Worm (Caenorhabditis elegans): ENCODE results near the gene cest-16.

Gene cest-16

ce11 chrX:6255561-6255960 is 44.2 kb upstream of the cest-16 start (continued):
- TF ChIP-seq hlh-11 (tag; optimal IDR thresholded peaks at IDR 0.05), result peak; percentile 99
- no peak for TF ChIP-seq lin-15B (tag; optimal IDR thresholded peaks at IDR 0.05)
- peak; percentile 96 for TF ChIP-seq dmd-6 (GFP tag; IDR thresholded peaks at IDR 0.05)
- TF ChIP-seq zag-1 (tag; optimal IDR thresholded peaks at IDR 0.05), result no peak
- peak; percentile 38 for TF ChIP-seq ztf-7 (tag; optimal IDR thresholded peaks at IDR 0.05)
- TF ChIP-seq gei-8 (GFP tag; optimal IDR thresholded peaks at IDR 0.05), result peak; percentile 69
- TF ChIP-seq mxl-3 (GFP tag; optimal IDR thresholded peaks at IDR 0.05), result peak; percentile 92

- TF ChIP-seq F49E8.2 (tag; optimal IDR thresholded peaks at IDR 0.05; ENCODE audit: borderline replicate concordance), result no peak
- no peak for TF ChIP-seq lin-15B (tag; optimal IDR thresholded peaks at IDR 0.05)
- no peak for TF ChIP-seq nhr-102 (tag; optimal IDR thresholded peaks at IDR 0.05)
- TF ChIP-seq tra-1 (GFP tag; IDR thresholded peaks at IDR 0.05), result 0 out of 2 replicates have a peak, but pooled peaks have one; percentile 35
- TF ChIP-seq lim-7 (GFP tag; IDR thresholded peaks at IDR 0.05), result no peak
- TF ChIP-seq ceh-20 (GFP tag; IDR thresholded peaks at IDR 0.05), result no peak
- no peak for TF ChIP-seq aly-2 (tag; optimal IDR thresholded peaks at IDR 0.05)
- TF ChIP-seq Y105C5A.15 (GFP tag; IDR thresholded peaks at IDR 0.05), result no peak
- TF ChIP-seq nhr-10 (tag; optimal IDR thresholded peaks at IDR 0.05), result no peak
- peak; percentile 80 for TF ChIP-seq dmd-6 (GFP tag; IDR thresholded peaks at IDR 0.05)
- no peak for TF ChIP-seq D1046.2 (GFP tag; IDR thresholded peaks at IDR 0.05)
- no peak for TF ChIP-seq mxl-2 (GFP tag; conservative IDR thresholded peaks at IDR 0.05)
- peak in 1 of 2 experiments; percentile 56 for TF ChIP-seq unc-62 (GFP tag; optimal IDR thresholded peaks at IDR 0.05 in 1 of 2)
- no peak for TF ChIP-seq unc-62 (tag; optimal IDR thresholded peaks at IDR 0.05)
- TF ChIP-seq lin-29 (GFP tag; IDR thresholded peaks at IDR 0.05), result no peak
- peak; percentile 35 for TF ChIP-seq nhr-77 (tag; optimal IDR thresholded peaks at IDR 0.05)
- no peak for TF ChIP-seq unc-130 (GFP tag; optimal IDR thresholded peaks at IDR 0.05)
- TF ChIP-seq gei-8 (GFP tag; optimal IDR thresholded peaks at IDR 0.05), result no peak
- no peak for TF ChIP-seq Y75B8A.6 (GFP tag; IDR thresholded peaks at IDR 0.05)
- TF ChIP-seq R02D3.7 (tag; optimal IDR thresholded peaks at IDR 0.05), result no peak
- no peak for TF ChIP-seq nhr-76 (tag; optimal IDR thresholded peaks at IDR 0.05)
- no peak for TF ChIP-seq set-16 (GFP tag; IDR thresholded peaks at IDR 0.05)
- TF ChIP-seq nhr-42 (GFP tag; IDR thresholded peaks at IDR 0.05), result no peak
- no peak for TF ChIP-seq ceh-44 (GFP tag; IDR thresholded peaks at IDR 0.05)
- TF ChIP-seq pqm-1 (tag; optimal IDR thresholded peaks at IDR 0.05), result peak; percentile 62
- TF ChIP-seq duxl-1 (tag; optimal IDR thresholded peaks at IDR 0.05; ENCODE audit: poor library complexity), result no peak
- TF ChIP-seq zfp-3 (GFP tag; conservative IDR thresholded peaks at IDR 0.05), result no peak
- TF ChIP-seq unc-39 (tag; optimal IDR thresholded peaks at IDR 0.05), result no peak
- TF ChIP-seq nhr-25 (tag; optimal IDR thresholded peaks at IDR 0.05; ENCODE audit: borderline replicate concordance, insufficient read depth), result no peak
- no peak for TF ChIP-seq jun-1 (tag; optimal IDR thresholded peaks at IDR 0.05)
- TF ChIP-seq lin-38 (GFP tag; IDR thresholded peaks at IDR 0.05), result no peak
- no peak for TF ChIP-seq rbr-2 (tag; optimal IDR thresholded peaks at IDR 0.05)
- TF ChIP-seq sdz-12 (GFP tag; optimal IDR thresholded peaks at IDR 0.05), result no peak
- no peak for TF ChIP-seq nhr-6 (tag; optimal IDR thresholded peaks at IDR 0.05)
- peak; percentile 63 for TF ChIP-seq hlh-11 (tag; optimal IDR thresholded peaks at IDR 0.05)
- no peak for TF ChIP-seq egl-27 (tag; optimal IDR thresholded peaks at IDR 0.05)
- peak; percentile 59 for TF ChIP-seq hlh-30 (tag; optimal IDR thresholded peaks at IDR 0.05; ENCODE audit: insufficient read depth)
- TF ChIP-seq Y48G9A.11 (GFP tag; IDR thresholded peaks at IDR 0.05), result no peak
- TF ChIP-seq vab-7 (GFP tag; IDR thresholded peaks at IDR 0.05), result no peak
- TF ChIP-seq dve-1 (tag; optimal IDR thresholded peaks at IDR 0.05; ENCODE audit: insufficient read depth), result peak; percentile 74
- peak; percentile 64 for TF ChIP-seq nhr-28 (tag; optimal IDR thresholded peaks at IDR 0.05)
- no peak for TF ChIP-seq mep-1 (tag; optimal IDR thresholded peaks at IDR 0.05)
- TF ChIP-seq F26F4.8 (GFP tag; conservative IDR thresholded peaks at IDR 0.05), result no peak
- TF ChIP-seq tag-97 (GFP tag; IDR thresholded peaks at IDR 0.05), result no peak
- no peak for TF ChIP-seq zip-2 (tag; optimal IDR thresholded peaks at IDR 0.05)
- TF ChIP-seq daf-19 (GFP tag; conservative IDR thresholded peaks at IDR 0.05), result no peak
- no peak for TF ChIP-seq dpl-1 (GFP tag; optimal IDR thresholded peaks at IDR 0.05)
Measured at ce11 chrX:6256430-6256829, 43.3 kb upstream of the cest-16 start.
